Worm (Caenorhabditis elegans) whole organism, L2 larva: ENCODE data around the gene unc-33.

Experiments used
- C34F6.9 ChIP-seq: fragments of 150-350 bp; optimal IDR thresholded peaks from 2 replicates; lab custom pipeline; 2014; ENCODE audit warnings: missing biosample characterization, missing genetic modification characterization
- F13H6.1 ChIP-seq: sonication (generic microtip); optimal IDR thresholded peaks from 2 replicates; lab custom pipeline; 2016; ENCODE audit warnings: missing genetic modification characterization, missing compliant biosample characterization
- Y55F3AM.14 ChIP-seq: fragments of 200-800 bp; sonication (Bioruptor generic); optimal IDR thresholded peaks from 2 replicates; lab custom pipeline; 2018; ENCODE audit warnings: mild to moderate bottlenecking, missing genetic modification characterization, missing compliant biosample characterization
- ZK546.5 ChIP-seq: sonication (generic microtip); optimal IDR thresholded peaks from 2 replicates; lab custom pipeline; 2017; ENCODE audit warnings: missing biosample characterization, missing genetic modification characterization
- ama-1 ChIP-seq: fragments of 150-350 bp; optimal IDR thresholded peaks from 2 replicates; lab custom pipeline; 2018; ENCODE audit warnings: inconsistent platforms
- ceh-16 ChIP-seq: fragments of 150-350 bp; optimal IDR thresholded peaks from 2 replicates; lab custom pipeline; 2014; ENCODE audit warnings: missing biosample characterization, missing genetic modification characterization
- egl-27 ChIP-seq: sonication (generic microtip); optimal IDR thresholded peaks from 3 replicates; lab custom pipeline; 2017; ENCODE audit warnings: missing biosample characterization, missing genetic modification reagents, missing genetic modification characterization
- elt-3 ChIP-seq: sonication (generic microtip); optimal IDR thresholded peaks from 2 replicates; lab custom pipeline; 2017; ENCODE audit warnings: missing biosample characterization, missing genetic modification characterization
- nhr-10 ChIP-seq: sonication (generic microtip); optimal IDR thresholded peaks from 2 replicates; lab custom pipeline; 2017; ENCODE audit warnings: missing biosample characterization, missing genetic modification characterization
- nhr-237 ChIP-seq: fragments of 150-350 bp; optimal IDR thresholded peaks from 2 replicates; lab custom pipeline; 2014; ENCODE audit warnings: missing biosample characterization, missing genetic modification characterization
- unc-55 ChIP-seq: fragments of 150-350 bp; sonication (generic microtip); optimal IDR thresholded peaks from 3 replicates; lab custom pipeline; 2014; ENCODE audit warnings: missing biosample characterization, missing genetic modification reagents, missing genetic modification characterization
- zag-1 ChIP-seq: fragments of 150-350 bp; optimal IDR thresholded peaks from 2 replicates; lab custom pipeline; 2014; ENCODE audit warnings: missing biosample characterization, missing genetic modification characterization
- ztf-11 ChIP-seq: sonication (generic microtip); optimal IDR thresholded peaks from 2 replicates; lab custom pipeline; 2017; ENCODE audit warnings: missing biosample characterization, missing genetic modification characterization

ce11 chrIV:3524584-3525020, 7.9 kb downstream of the unc-33 start:
- TF ChIP-seq ceh-16 (tag; lab: Kevin White, UChicago) (no peak), egl-27 (tag; lab: Kevin White, UChicago) (no peak), nhr-10 (no peak), zag-1 (tag; lab: Kevin White, UChicago) (no peak), nhr-237 (no peak), C34F6.9 (tag; lab: Kevin White, UChicago) (peak; percentile 51), ama-1 (lab: Kevin White, UChicago) (no peak), ZK546.5 (tag; lab: Kevin White, UChicago) (no peak), ztf-11 (no peak), Y55F3AM.14 (peak; percentile 55), elt-3 (tag; lab: Kevin White, UChicago) (no peak), unc-55 (peak; percentile 36), F13H6.1 (peak; percentile 39)
